Fruit fly (Drosophila melanogaster) whole organism, embryonic: ENCODE measurements around the gene eys.

Experiments used
- Aef1 ChIP-seq: fragments of 200-800 bp; sonication (Bioruptor generic); IDR thresholded peaks from 3 replicates; pipeline ENCODE4 v1.3.6; 2022; ENCODE audit warnings: missing biosample characterization, missing genetic modification characterization
- BEAF-32 ChIP-seq: fragments of 200-800 bp; sonication (Bioruptor generic); optimal IDR thresholded peaks from 3 replicates; lab custom pipeline; 2017; ENCODE audit warnings: missing biosample characterization, missing genetic modification characterization, mild to moderate bottlenecking, moderate library complexity, missing genetic modification reagents
- CG10366 ChIP-seq: fragments of 200-800 bp; sonication (Bioruptor generic); IDR thresholded peaks from 2 replicates; pipeline ENCODE4 v1.3.6; 2022; ENCODE audit warnings: missing biosample characterization, missing genetic modification characterization
- CG10959 ChIP-seq: fragments of 200-800 bp; sonication (Bioruptor generic); IDR thresholded peaks from 2 replicates; pipeline ENCODE4 v1.3.6; 2022; ENCODE audit warnings: missing biosample characterization, missing genetic modification characterization
- CG11085 ChIP-seq: fragments of 200-800 bp; sonication (Bioruptor generic); IDR thresholded peaks from 2 replicates; pipeline ENCODE4 v1.3.6; 2022; ENCODE audit warnings: missing biosample characterization, missing genetic modification characterization
- CG11560 ChIP-seq: fragments of 200-800 bp; sonication (Bioruptor generic); IDR thresholded peaks from 3 replicates; pipeline ENCODE4 v1.3.6; 2022; ENCODE audit warnings: missing biosample characterization, missing genetic modification characterization
- CG12299 ChIP-seq: fragments of 200-800 bp; sonication (Bioruptor generic); optimal IDR thresholded peaks from 2 replicates; lab custom pipeline; 2018; ENCODE audit warnings: missing biosample characterization, mild to moderate bottlenecking, missing genetic modification characterization
- CG14860 ChIP-seq: fragments of 200-800 bp; sonication (Bioruptor generic); IDR thresholded peaks from 3 replicates; pipeline ENCODE4 v1.3.6; 2022; ENCODE audit warnings: missing biosample characterization, missing genetic modification characterization; ENCODE audit not compliant: partially characterized antibody
- CG15269 ChIP-seq: fragments of 200-800 bp; sonication (Bioruptor generic); optimal IDR thresholded peaks from 2 replicates; lab custom pipeline; 2018; ENCODE audit warnings: missing biosample characterization, mild to moderate bottlenecking, missing genetic modification characterization, moderate library complexity
- CG1647 ChIP-seq: fragments of 200-800 bp; sonication (Bioruptor generic); optimal IDR thresholded peaks from 3 replicates; lab custom pipeline; 2016; ENCODE audit warnings: missing biosample characterization, missing genetic modification characterization
- CG16863 ChIP-seq: fragments of 200-800 bp; sonication (Bioruptor generic); optimal IDR thresholded peaks from 3 replicates; lab custom pipeline; 2016; ENCODE audit warnings: missing biosample characterization, missing genetic modification characterization
- CG17612 ChIP-seq: fragments of 200-800 bp; sonication (Bioruptor generic); IDR thresholded peaks from 2 replicates; pipeline ENCODE4 v1.3.6; 2022; ENCODE audit warnings: missing biosample characterization, missing genetic modification characterization
- CG18599 ChIP-seq: fragments of 200-800 bp; sonication (Bioruptor generic); optimal IDR thresholded peaks from 3 replicates; lab custom pipeline; 2017; ENCODE audit warnings: missing biosample characterization, missing genetic modification characterization, mild to moderate bottlenecking, moderate library complexity, missing genetic modification reagents
- CG2202 ChIP-seq: fragments of 200-800 bp; sonication (Bioruptor generic); optimal IDR thresholded peaks from 2 replicates; lab custom pipeline; 2018; ENCODE audit warnings: missing biosample characterization, mild to moderate bottlenecking, missing genetic modification characterization
- CG2875 ChIP-seq: fragments of 200-800 bp; sonication (Bioruptor generic); optimal IDR thresholded peaks from 2 replicates; lab custom pipeline; 2017; ENCODE audit warnings: missing biosample characterization, mild to moderate bottlenecking, missing genetic modification characterization, missing genetic modification reagents
- CG31388 ChIP-seq: fragments of 200-800 bp; sonication (Bioruptor generic); optimal IDR thresholded peaks from 2 replicates; lab custom pipeline; 2016; ENCODE audit warnings: missing biosample characterization, missing genetic modification characterization
- CG7372 ChIP-seq: fragments of 200-800 bp; sonication (Bioruptor generic); IDR thresholded peaks from 2 replicates; pipeline ENCODE4 v1.3.6; 2022; ENCODE audit warnings: missing biosample characterization, missing genetic modification characterization
- CG7786 ChIP-seq: fragments of 200-800 bp; sonication (Bioruptor generic); optimal IDR thresholded peaks from 2 replicates; lab custom pipeline; 2016; ENCODE audit warnings: missing biosample characterization, missing genetic modification characterization
- CG7987 ChIP-seq: fragments of 200-800 bp; sonication (Bioruptor generic); optimal IDR thresholded peaks from 2 replicates; lab custom pipeline; 2018; ENCODE audit warnings: missing biosample characterization, mild to moderate bottlenecking, missing genetic modification characterization, moderate library complexity
- CG8359 ChIP-seq: fragments of 200-800 bp; sonication (Bioruptor generic); optimal IDR thresholded peaks from 2 replicates; lab custom pipeline; 2017; ENCODE audit warnings: missing biosample characterization, mild to moderate bottlenecking, missing genetic modification characterization, borderline replicate concordance
- CG8388 ChIP-seq: fragments of 200-800 bp; sonication (Bioruptor generic); optimal IDR thresholded peaks from 2 replicates; lab custom pipeline; 2019; ENCODE audit warnings: missing biosample characterization, mild to moderate bottlenecking, missing genetic modification characterization, moderate library complexity
- CG8765 ChIP-seq: fragments of 200-800 bp; sonication (Bioruptor generic); IDR thresholded peaks from 2 replicates; pipeline ENCODE4 v1.3.6; 2022; ENCODE audit warnings: missing biosample characterization, missing genetic modification characterization
- CG9797 ChIP-seq: fragments of 200-800 bp; sonication (Bioruptor generic); optimal IDR thresholded peaks from 3 replicates; lab custom pipeline; 2018; ENCODE audit warnings: missing biosample characterization, mild to moderate bottlenecking, missing genetic modification characterization
- Chrac-16 ChIP-seq: fragments of 200-800 bp; sonication (Bioruptor generic); optimal IDR thresholded peaks from 3 replicates; lab custom pipeline; 2016; ENCODE audit warnings: missing biosample characterization, missing genetic modification characterization
- CrebB ChIP-seq: fragments of 200-800 bp; sonication (Bioruptor generic); optimal IDR thresholded peaks from 3 replicates; lab custom pipeline; 2018; ENCODE audit warnings: missing biosample characterization, mild to moderate bottlenecking, missing genetic modification characterization
- Gug ChIP-seq: fragments of 200-800 bp; sonication (Bioruptor generic); IDR thresholded peaks from 4 replicates; pipeline ENCODE4 v1.3.6; 2022; ENCODE audit warnings: missing biosample characterization, missing genetic modification characterization
- Hey ChIP-seq: fragments of 200-800 bp; sonication (Bioruptor generic); optimal IDR thresholded peaks from 3 replicates; lab custom pipeline; 2018; ENCODE audit warnings: missing biosample characterization, mild to moderate bottlenecking, missing genetic modification characterization
- Meics ChIP-seq: fragments of 200-800 bp; sonication (Bioruptor generic); optimal IDR thresholded peaks from 2 replicates; lab custom pipeline; 2017; ENCODE audit warnings: missing biosample characterization, mild to moderate bottlenecking, missing genetic modification characterization
- NC2α ChIP-seq: fragments of 200-800 bp; sonication (Bioruptor generic); optimal IDR thresholded peaks from 2 replicates; lab custom pipeline; 2016; ENCODE audit warnings: missing biosample characterization, missing genetic modification characterization
- Nf-YC ChIP-seq: fragments of 200-800 bp; optimal IDR thresholded peaks from 3 replicates; lab custom pipeline; 2019; ENCODE audit warnings: missing biosample characterization, mild to moderate bottlenecking, missing genetic modification characterization, moderate library complexity
- Poxn ChIP-seq: fragments of 200-800 bp; sonication (Bioruptor generic); IDR thresholded peaks from 2 replicates; pipeline ENCODE4 v1.3.6; 2022; ENCODE audit warnings: missing biosample characterization, missing genetic modification characterization
- Side ChIP-seq: fragments of 200-800 bp; sonication (Bioruptor generic); optimal IDR thresholded peaks from 2 replicates; lab custom pipeline; 2016; ENCODE audit warnings: missing biosample characterization, missing genetic modification characterization
- Xbp1 ChIP-seq: fragments of 200-800 bp; sonication (Bioruptor generic); optimal IDR thresholded peaks from 3 replicates; lab custom pipeline; 2016; ENCODE audit warnings: missing biosample characterization, mild to moderate bottlenecking, missing genetic modification characterization
- al ChIP-seq: fragments of 200-800 bp; sonication (Bioruptor generic); IDR thresholded peaks from 2 replicates; pipeline ENCODE4 v1.3.6; 2022; ENCODE audit warnings: missing biosample characterization, missing genetic modification characterization
- amos ChIP-seq: fragments of 200-800 bp; sonication (Bioruptor generic); IDR thresholded peaks from 2 replicates; pipeline ENCODE4 v1.3.6; 2022; ENCODE audit warnings: missing biosample characterization, missing genetic modification characterization; ENCODE audit not compliant: partially characterized antibody
- az2 ChIP-seq: fragments of 200-800 bp; sonication (Bioruptor generic); optimal IDR thresholded peaks from 3 replicates; lab custom pipeline; 2016; ENCODE audit warnings: missing biosample characterization, missing genetic modification characterization
- cas ChIP-seq: fragments of 200-800 bp; sonication (Bioruptor generic); IDR thresholded peaks from 2 replicates; pipeline ENCODE4 v1.3.6; 2022; ENCODE audit warnings: missing biosample characterization, missing genetic modification characterization
- dmrt99B ChIP-seq: fragments of 200-800 bp; sonication (Bioruptor generic); optimal IDR thresholded peaks from 2 replicates; lab custom pipeline; 2018; ENCODE audit warnings: missing biosample characterization, mild to moderate bottlenecking, missing genetic modification characterization, moderate library complexity
- gcm2 ChIP-seq: fragments of 200-800 bp; sonication (Bioruptor generic); optimal IDR thresholded peaks from 2 replicates; lab custom pipeline; 2016; ENCODE audit warnings: missing biosample characterization, missing genetic modification characterization
- lbe ChIP-seq: fragments of 200-800 bp; sonication (Bioruptor generic); optimal IDR thresholded peaks from 2 replicates; lab custom pipeline; 2016; ENCODE audit warnings: missing biosample characterization, mild to moderate bottlenecking, missing genetic modification characterization
- onecut ChIP-seq: fragments of 200-800 bp; sonication (Bioruptor generic); IDR thresholded peaks from 2 replicates; pipeline ENCODE4 v1.3.6; 2022; ENCODE audit warnings: missing biosample characterization, missing genetic modification characterization
- otp ChIP-seq: fragments of 200-800 bp; sonication (Bioruptor generic); IDR thresholded peaks from 3 replicates; pipeline ENCODE4, ENCODE4 v1.3.6; 2022; ENCODE audit warnings: missing biosample characterization, missing genetic modification characterization
- pfk ChIP-seq: fragments of 200-800 bp; sonication (Bioruptor generic); optimal IDR thresholded peaks from 2 replicates; lab custom pipeline; 2018; ENCODE audit warnings: missing biosample characterization, mild to moderate bottlenecking, missing genetic modification characterization, moderate library complexity
- scrt ChIP-seq: fragments of 200-800 bp; sonication (Bioruptor generic); optimal IDR thresholded peaks from 2 replicates; lab custom pipeline; 2018; ENCODE audit warnings: missing biosample characterization, mild to moderate bottlenecking, missing genetic modification characterization, moderate library complexity
- sens ChIP-seq: fragments of 200-800 bp; sonication (Bioruptor generic); peaks from one replicate; lab custom pipeline; 2016; ENCODE audit warnings: missing biosample characterization, missing genetic modification characterization
- shn ChIP-seq: fragments of 200-800 bp; sonication (Bioruptor generic); optimal IDR thresholded peaks from 3 replicates; lab custom pipeline; 2016; ENCODE audit warnings: missing biosample characterization, missing genetic modification characterization
- slou ChIP-seq: fragments of 200-800 bp; sonication (Bioruptor generic); optimal IDR thresholded peaks from 3 replicates; lab custom pipeline; 2016; ENCODE audit warnings: missing biosample characterization, missing genetic modification characterization
- tgo ChIP-seq: fragments of 200-800 bp; sonication (Bioruptor generic); IDR thresholded peaks from 3 replicates; pipeline ENCODE4 v1.3.6; 2022; ENCODE audit warnings: missing biosample characterization, missing genetic modification characterization
- tup ChIP-seq: fragments of 200-800 bp; sonication (Bioruptor generic); optimal IDR thresholded peaks from 2 replicates; lab custom pipeline; 2016; ENCODE audit warnings: missing biosample characterization, mild to moderate bottlenecking, missing genetic modification characterization, moderate library complexity
- unc-4 ChIP-seq: fragments of 200-800 bp; sonication (Bioruptor generic); IDR thresholded peaks from 2 replicates; pipeline ENCODE4 v1.3.6; 2022; ENCODE audit warnings: missing biosample characterization, missing genetic modification characterization; ENCODE audit not compliant: partially characterized antibody
- usp ChIP-seq: fragments of >200 bp; optimal IDR thresholded peaks from 2 replicates; lab custom pipeline; 2017; ENCODE audit warnings: missing biosample characterization, missing genetic modification characterization

The eys gene

dm6 chr2L:2380805-2381204 is 69.3 kb downstream of the eys start, which contains the start of gene Eogt (continued):
- TF ChIP-seq CG15269 (peak; percentile 94), CG18599 (GFP tag; lab: Kevin White, UChicago) (peak; percentile 86), CG8359 (GFP tag; lab: Kevin White, UChicago) (no peak), slou (peak; percentile 76), NC2α (GFP tag; lab: Kevin White, UChicago) (peak; percentile 36), CG7372 (peak; percentile 94), CG1647 (GFP tag; lab: Kevin White, UChicago) (peak; percentile 65), usp (no peak), CG9797 (GFP tag; lab: Kevin White, UChicago) (peak; percentile 75), pfk (GFP tag; lab: Kevin White, UChicago) (no peak), CG8765 (peak; percentile 97), Gug (peak; percentile 93), CG11560 (peak; percentile 86), CG17612 (GFP tag; lab: Robert Waterston, UW) (peak; percentile 91), CG10366 (peak; percentile 97), lbe (peak; percentile 90), Aef1 (GFP tag; lab: Robert Waterston, UW) (peak; percentile 97), cas (GFP tag; lab: Robert Waterston, UW) (peak; percentile 77; the same call in 1 of the 2 replicates), CG7786 (peak; percentile 55), unc-4 (no peak), Side (GFP tag; lab: Kevin White, UChicago) (peak; percentile 58), CG10959 (GFP tag; lab: Robert Waterston, UW) (peak; percentile 97), CG7987 (GFP tag; lab: Kevin White, UChicago) (peak; percentile 50), az2 (peak; percentile 94), CG2202 (tag; lab: Kevin White, UChicago) (peak; percentile 92), Chrac-16 (GFP tag; lab: Kevin White, UChicago) (peak; percentile 93), sens (peak; percentile 97), scrt (GFP tag; lab: Kevin White, UChicago) (peak; percentile 71), CG8388 (GFP tag; lab: Kevin White, UChicago) (peak; percentile 94), otp (GFP tag; lab: Robert Waterston, UW) (peak; percentile 96), Xbp1 (GFP tag; lab: Kevin White, UChicago) (peak; percentile 94), amos (no peak), CG31388 (GFP tag; lab: Kevin White, UChicago) (peak; percentile 67), al (GFP tag; lab: Robert Waterston, UW) (peak; percentile 92), tup (GFP tag; lab: Kevin White, UChicago) (peak; percentile 73), CG2875 (GFP tag; lab: Kevin White, UChicago) (peak; percentile 84), Poxn (GFP tag; lab: Robert Waterston, UW) (peak; percentile 89), CrebB (peak; percentile 91), Meics (peak; percentile 87), CG11085 (GFP tag; lab: Robert Waterston, UW) (peak; percentile 92), shn (GFP tag; lab: Kevin White, UChicago) (peak; percentile 57), gcm2 (GFP tag; lab: Kevin White, UChicago) (peak; percentile 79), onecut (peak; percentile 90), CG16863 (peak; percentile 55), dmrt99B (tag; lab: Kevin White, UChicago) (peak; percentile 90), BEAF-32 (peak; percentile 44), tgo (peak; percentile 97), CG12299 (tag; lab: Kevin White, UChicago) (peak; percentile 88), Nf-YC (tag; lab: Kevin White, UChicago) (peak; percentile 72), CG14860 (no peak), Hey (peak; percentile 40)
